Worm (Caenorhabditis elegans): ENCODE data around the gene C49C3.9.

DNA sequence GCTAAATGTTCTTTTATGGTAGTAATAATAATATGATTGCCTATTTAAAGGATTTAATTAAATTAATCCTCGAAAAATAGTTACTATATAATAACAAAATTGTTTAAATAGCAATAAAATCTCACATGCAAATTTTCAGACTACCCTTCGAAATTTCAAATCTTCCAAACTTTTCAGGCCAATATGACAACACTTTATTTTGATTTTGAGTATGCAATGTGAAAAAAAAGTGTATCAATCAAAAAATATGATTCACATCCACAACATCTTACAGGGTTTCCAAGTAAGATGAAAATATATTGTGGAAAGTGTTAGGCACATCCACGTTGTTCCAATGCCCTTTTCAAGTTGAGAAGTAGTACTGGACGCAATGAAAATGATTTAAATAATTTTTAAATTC lies 30.3 kb downstream of the C49C3.9 start, which contains the start of gene snf-9:
- no peak for TF ChIP-seq tbx-8 (GFP tag; optimal IDR thresholded peaks at IDR 0.05)
- no peak for TF ChIP-seq unc-39 (tag; optimal IDR thresholded peaks at IDR 0.05)
- TF ChIP-seq nhr-12 (tag; optimal IDR thresholded peaks at IDR 0.05) = no peak
- no peak for TF ChIP-seq snpc-4 (tag; optimal IDR thresholded peaks at IDR 0.05)
- no peak for TF ChIP-seq lin-13 (tag; optimal IDR thresholded peaks at IDR 0.05)
- no peak for TF ChIP-seq unc-62 (GFP tag; optimal IDR thresholded peaks at IDR 0.05)
- TF ChIP-seq elt-1 (tag; optimal IDR thresholded peaks at IDR 0.05; ENCODE audit: borderline replicate concordance, insufficient read depth) = no peak
- TF ChIP-seq mep-1 (tag; optimal IDR thresholded peaks at IDR 0.05) = no peak
- TF ChIP-seq lsy-2 (tag; optimal IDR thresholded peaks at IDR 0.05) = no peak
- TF ChIP-seq bed-3 (GFP tag; optimal IDR thresholded peaks at IDR 0.05) = no peak
- TF ChIP-seq lin-32 (GFP tag; optimal IDR thresholded peaks at IDR 0.05) = no peak
- TF ChIP-seq elt-3 (tag; optimal IDR thresholded peaks at IDR 0.05) = no peak
- TF ChIP-seq mab-5 (tag; optimal IDR thresholded peaks at IDR 0.05) = no peak
- TF ChIP-seq flh-1 (GFP tag; optimal IDR thresholded peaks at IDR 0.05) = no peak

Measured in whole organism, mixed stage, embryonic.